Fruit fly (Drosophila melanogaster) whole organism, adult: Measurements from ENCODE around the gene Mettl4.

Experiments used
- CG11617 ChIP-seq: fragments of 200-800 bp; sonication (Bioruptor generic); optimal IDR thresholded peaks from 2 replicates; lab custom pipeline; 2017; ENCODE audit warnings: mild to moderate bottlenecking, missing biosample characterization, missing genetic modification reagents, missing genetic modification characterization
- CG12768 ChIP-seq: fragments of 200-800 bp; sonication (Bioruptor generic); optimal IDR thresholded peaks from 2 replicates; lab custom pipeline; 2017; ENCODE audit warnings: missing biosample characterization, missing genetic modification characterization, mild to moderate bottlenecking, moderate library complexity, missing genetic modification reagents
- CG14711 ChIP-seq: fragments of 200-800 bp; sonication (Bioruptor generic); optimal IDR thresholded peaks from 2 replicates; lab custom pipeline; 2018; ENCODE audit warnings: missing biosample characterization, mild to moderate bottlenecking, missing genetic modification characterization, moderate library complexity
- CG1620 ChIP-seq: fragments of 200-800 bp; sonication (Bioruptor generic); optimal IDR thresholded peaks from 2 replicates; lab custom pipeline; 2016; ENCODE audit warnings: missing biosample characterization, missing genetic modification characterization
- CG33017 ChIP-seq: fragments of 200-800 bp; sonication (Bioruptor generic); optimal IDR thresholded peaks from 2 replicates; lab custom pipeline; 2018; ENCODE audit warnings: missing biosample characterization, mild to moderate bottlenecking, missing genetic modification characterization, moderate library complexity
- CG5204 ChIP-seq: fragments of 200-800 bp; sonication (Bioruptor generic); optimal IDR thresholded peaks from 2 replicates; lab custom pipeline; 2016; ENCODE audit warnings: missing biosample characterization, missing genetic modification characterization
- CG7045 ChIP-seq: fragments of 200-800 bp; sonication (Bioruptor generic); optimal IDR thresholded peaks from 2 replicates; lab custom pipeline; 2017; ENCODE audit warnings: missing biosample characterization, mild to moderate bottlenecking, missing genetic modification characterization
- CG7101 ChIP-seq: fragments of 200-800 bp; sonication (Bioruptor generic); optimal IDR thresholded peaks from 2 replicates; lab custom pipeline; 2018; ENCODE audit warnings: missing biosample characterization, mild to moderate bottlenecking, missing genetic modification characterization, moderate library complexity
- Clk ChIP-seq: fragments of 200-800 bp; sonication (Bioruptor generic); optimal IDR thresholded peaks from 2 replicates; lab custom pipeline; 2017; ENCODE audit warnings: missing biosample characterization, missing genetic modification characterization
- Crg-1 ChIP-seq: fragments of 200-800 bp; sonication (Bioruptor generic); optimal IDR thresholded peaks from 2 replicates; lab custom pipeline; 2016; ENCODE audit warnings: missing biosample characterization, missing genetic modification characterization
- Hr96 ChIP-seq: fragments of 200-800 bp; sonication (Bioruptor generic); optimal IDR thresholded peaks from 2 replicates; lab custom pipeline; 2016; ENCODE audit warnings: missing biosample characterization, missing genetic modification characterization
- Mnt ChIP-seq: fragments of 200-800 bp; sonication (Bioruptor generic); optimal IDR thresholded peaks from 2 replicates; lab custom pipeline; 2016; ENCODE audit warnings: missing biosample characterization, mild to moderate bottlenecking, missing genetic modification characterization
- bab1 ChIP-seq: fragments of 200-800 bp; sonication (Bioruptor generic); optimal IDR thresholded peaks from 3 replicates; lab custom pipeline; 2019; ENCODE audit warnings: missing biosample characterization, mild to moderate bottlenecking, missing genetic modification characterization, moderate library complexity
- cic ChIP-seq: fragments of 200-800 bp; sonication (Bioruptor generic); optimal IDR thresholded peaks from 2 replicates; lab custom pipeline; 2017; ENCODE audit warnings: missing biosample characterization, mild to moderate bottlenecking, missing genetic modification characterization, moderate library complexity
- cnc ChIP-seq, 2 experiments: fragments of >200 bp; optimal IDR thresholded peaks; 2 replicates each; lab custom pipeline; 2017
- kay ChIP-seq: fragments of 200-800 bp; sonication (Bioruptor generic); peaks from one replicate; lab custom pipeline; 2016; ENCODE audit warnings: missing biosample characterization, missing genetic modification characterization, borderline replicate concordance
- ovo ChIP-seq: fragments of 200-800 bp; sonication (Bioruptor generic); optimal IDR thresholded peaks from 2 replicates; lab custom pipeline; 2016; ENCODE audit warnings: missing biosample characterization, missing genetic modification characterization
- pad ChIP-seq: fragments of 200-800 bp; sonication (Bioruptor generic); optimal IDR thresholded peaks from 3 replicates; lab custom pipeline; 2017; ENCODE audit warnings: missing biosample characterization, missing genetic modification characterization, mild to moderate bottlenecking, moderate library complexity, missing genetic modification reagents
- tj ChIP-seq: fragments of 200-800 bp; sonication (Bioruptor generic); optimal IDR thresholded peaks from 3 replicates; lab custom pipeline; 2017; ENCODE audit warnings: missing biosample characterization, mild to moderate bottlenecking, missing genetic modification characterization, moderate library complexity
- toe ChIP-seq: fragments of 200-800 bp; sonication (Bioruptor generic); optimal IDR thresholded peaks from 2 replicates; lab custom pipeline; 2016; ENCODE audit warnings: missing biosample characterization, missing genetic modification characterization

Mettl4 gene

dm6 chr3R:16614241-16614640 lies 36.7 kb downstream of the Mettl4 start, which contains the start of gene CG10340:
TSS of gene CG10340 (minus strand) at chr3R:16614391.
- TF ChIP-seq Clk (GFP tag; lab: Kevin White, UChicago) (no peak), kay (GFP tag; lab: Kevin White, UChicago) (peak; percentile 43), CG12768 (GFP tag; lab: Kevin White, UChicago) (no peak), toe (no peak), bab1 (peak; percentile 11), Mnt (GFP tag; lab: Kevin White, UChicago) (peak; percentile 32), pad (GFP tag; lab: Kevin White, UChicago) (no peak), CG14711 (no peak), CG5204 (no peak), Hr96 (peak; percentile 4)

- TF ChIP-seq CG7045 = no peak
- no peak for TF ChIP-seq CG11617 (GFP tag; lab: Kevin White, UChicago)
- no peak for TF ChIP-seq tj
- no peak for TF ChIP-seq CG14711
- no peak for TF ChIP-seq CG1620 (GFP tag; lab: Kevin White, UChicago)
Observed at dm6 chr3R:16613300-16613699, 37.7 kb downstream of the Mettl4 start, which contains the start of gene CG12783. TSS of gene CG12783 (minus strand) at chr3R:16613400.

dm6 chr3R:16611240-16611639 lies 39.7 kb downstream of the Mettl4 start:
- TF ChIP-seq CG1620 (GFP tag; lab: Kevin White, UChicago) (no peak), pad (GFP tag; lab: Kevin White, UChicago) (peak; percentile 75), Clk (GFP tag; lab: Kevin White, UChicago) (no peak)

dm6 chr3R:16608920-16609319 lies 42.0 kb downstream of the Mettl4 start, which contains the start of gene NPF:
TSS of gene NPF (plus strand) at chr3R:16609220.
- TF ChIP-seq CG7045 = no peak
- no peak for TF ChIP-seq Hr96
- no peak for TF ChIP-seq CG7101
- no peak for TF ChIP-seq cnc (optimal IDR thresholded peaks at IDR 0.05; lab: Kevin White, UChicago)
- no peak for TF ChIP-seq CG14711
- no peak for TF ChIP-seq Clk (GFP tag; lab: Kevin White, UChicago)
- TF ChIP-seq kay (GFP tag; lab: Kevin White, UChicago) = no peak
- TF ChIP-seq CG12768 (GFP tag; lab: Kevin White, UChicago) = no peak
- TF ChIP-seq CG11617 (GFP tag; lab: Kevin White, UChicago) = no peak
- no peak for TF ChIP-seq CG1620 (GFP tag; lab: Kevin White, UChicago)
- no peak for TF ChIP-seq Crg-1 (GFP tag; lab: Kevin White, UChicago)
- no peak for TF ChIP-seq cic
- no peak for TF ChIP-seq CG33017 (tag; lab: Kevin White, UChicago)
- TF ChIP-seq CG5204 = no peak
- TF ChIP-seq toe = no peak
- TF ChIP-seq pad (GFP tag; lab: Kevin White, UChicago) = no peak

dm6 chr3R:16605929-16606328 lies 45.0 kb downstream of the Mettl4 start:
- TF ChIP-seq CG7045 (no peak), Crg-1 (GFP tag; lab: Kevin White, UChicago) (no peak), cnc (optimal IDR thresholded peaks at IDR 0.05; lab: Kevin White, UChicago) (no peak), CG7101 (no peak), CG5204 (no peak), Mnt (GFP tag; lab: Kevin White, UChicago) (no peak), bab1 (no peak), kay (GFP tag; lab: Kevin White, UChicago) (no peak), tj (no peak), Clk (GFP tag; lab: Kevin White, UChicago) (no peak), ovo (no peak), pad (GFP tag; lab: Kevin White, UChicago) (no peak), CG11617 (GFP tag; lab: Kevin White, UChicago) (no peak), toe (no peak), CG1620 (GFP tag; lab: Kevin White, UChicago) (no peak)

dm6 chr3R:16604715-16605114 lies 46.2 kb downstream of the Mettl4 start, which contains the start of gene CG10345:
TSS of gene CG10345 (minus strand) at chr3R:16604861.
- TF ChIP-seq Hr96 (no peak), bab1 (no peak), CG33017 (tag; lab: Kevin White, UChicago) (no peak), cic (no peak), cnc (optimal IDR thresholded peaks at IDR 0.05; lab: Kevin White, UChicago) (no peak), tj (no peak), kay (GFP tag; lab: Kevin White, UChicago) (no peak), CG5204 (no peak), pad (GFP tag; lab: Kevin White, UChicago) (no peak), Clk (GFP tag; lab: Kevin White, UChicago) (no peak), Crg-1 (GFP tag; lab: Kevin White, UChicago) (no peak), CG7045 (no peak), CG12768 (GFP tag; lab: Kevin White, UChicago) (no peak), CG7101 (no peak), ovo (no peak), Mnt (GFP tag; lab: Kevin White, UChicago) (no peak), CG11617 (GFP tag; lab: Kevin White, UChicago) (no peak), toe (no peak), CG14711 (no peak), CG1620 (GFP tag; lab: Kevin White, UChicago) (no peak)

- TF ChIP-seq tj (no peak), CG12768 (GFP tag; lab: Kevin White, UChicago) (no peak)
Observed at dm6 chr3R:16600735-16601134, 50.2 kb downstream of the Mettl4 start.
